Worm (Caenorhabditis elegans): Measurements from ENCODE around the gene C05C12.4.
"Not testable (repeated sequence)": the region's sequence is repeated elsewhere in the genome, so short reads cannot be mapped to it uniquely, and the experiment has no call there.

DNA sequence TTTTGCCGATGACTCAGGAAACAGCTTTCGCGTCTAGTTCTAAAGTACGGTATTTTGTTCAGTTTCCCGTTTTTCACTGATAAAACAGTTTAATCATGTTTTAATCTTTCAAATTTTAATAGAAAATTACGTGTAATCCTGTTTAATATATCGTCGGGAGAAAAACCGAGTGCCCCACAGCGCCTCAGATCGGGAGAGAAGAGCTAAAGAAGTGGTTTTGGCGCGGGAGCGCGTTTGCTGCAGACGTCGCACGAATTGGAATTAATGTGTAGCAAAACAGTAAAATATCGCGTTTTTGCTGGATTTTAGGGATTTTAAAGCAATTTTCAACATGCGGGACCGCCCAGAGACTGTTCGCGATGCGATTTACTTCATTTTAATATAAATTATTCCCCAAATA is 47.2 kb downstream of the C05C12.4 start:
- not testable (repeated sequence) for TF ChIP-seq pha-4 (tag; optimal IDR thresholded peaks at IDR 0.05); lsl-1 (GFP tag; optimal IDR thresholded peaks at IDR 0.05); attf-5 (GFP tag; optimal IDR thresholded peaks at IDR 0.05); rcor-1 (GFP tag; IDR thresholded peaks at IDR 0.05); zim-3 (tag; optimal IDR thresholded peaks at IDR 0.05); rec-8 (tag; optimal IDR thresholded peaks at IDR 0.05); ceh-27 (GFP tag; optimal IDR thresholded peaks at IDR 0.05); B0336.3 (GFP tag; IDR thresholded peaks at IDR 0.05); mes-4 (tag; optimal IDR thresholded peaks at IDR 0.05); unc-62 (GFP tag; optimal IDR thresholded peaks at IDR 0.05); ztf-18 (tag; optimal IDR thresholded peaks at IDR 0.05); aptf-3 (GFP tag; IDR thresholded peaks at IDR 0.05)
- peak; percentile 47; the same call in 1 of the 2 replicates for TF ChIP-seq egrh-3 (GFP tag; IDR thresholded peaks at IDR 0.05)
- peak; percentile 77 for TF ChIP-seq mcd-1 (GFP tag; IDR thresholded peaks at IDR 0.05)
